Fruit fly (Drosophila melanogaster) whole organism, embryonic: ENCODE data around the gene Mst89B.
A peak's percentile ranks its signal among the peaks of the same experiment; 100 is the strongest.

Source experiments
- Atf6 ChIP-seq: fragments of 200-800 bp; sonication (Bioruptor generic); IDR thresholded peaks from 2 replicates; pipeline ENCODE4 v1.3.6; 2022; ENCODE audit warnings: missing biosample characterization, missing genetic modification characterization
- CG12104 ChIP-seq: fragments of 200-800 bp; sonication (Bioruptor generic); optimal IDR thresholded peaks from 3 replicates; lab custom pipeline; 2016; ENCODE audit warnings: missing biosample characterization, missing genetic modification characterization
- CG12769 ChIP-seq: fragments of 200-800 bp; sonication (Bioruptor generic); optimal IDR thresholded peaks from 2 replicates; lab custom pipeline; 2019; ENCODE audit warnings: missing biosample characterization, mild to moderate bottlenecking, missing genetic modification characterization, moderate library complexity
- CG13287 ChIP-seq: fragments of 200-800 bp; sonication (Bioruptor generic); IDR thresholded peaks from 2 replicates; pipeline ENCODE4 v1.3.6; 2022; ENCODE audit warnings: missing biosample characterization, missing genetic modification characterization; ENCODE audit not compliant: partially characterized antibody
- CG14667 ChIP-seq: fragments of 200-800 bp; sonication (Bioruptor generic); IDR thresholded peaks from 2 replicates; pipeline ENCODE4 v1.3.6; 2022; ENCODE audit warnings: missing biosample characterization, missing genetic modification characterization
- CG15696 ChIP-seq: fragments of 200-800 bp; sonication (Bioruptor generic); optimal IDR thresholded peaks from 2 replicates; lab custom pipeline; 2019; ENCODE audit warnings: missing biosample characterization, mild to moderate bottlenecking, missing genetic modification characterization, moderate library complexity
- CG18262 ChIP-seq: fragments of 200-800 bp; optimal IDR thresholded peaks from 3 replicates; lab custom pipeline; 2019; ENCODE audit warnings: missing biosample characterization, mild to moderate bottlenecking, missing genetic modification characterization, moderate library complexity
- CG18619 ChIP-seq: fragments of 200-800 bp; sonication (Bioruptor generic); optimal IDR thresholded peaks from 3 replicates; lab custom pipeline; 2017; ENCODE audit warnings: missing biosample characterization, mild to moderate bottlenecking, missing genetic modification characterization
- CG2678 ChIP-seq: fragments of 200-800 bp; sonication (Bioruptor generic); optimal IDR thresholded peaks from 3 replicates; lab custom pipeline; 2019; ENCODE audit warnings: missing biosample characterization, mild to moderate bottlenecking, missing genetic modification characterization, moderate library complexity
- CG2889 ChIP-seq: fragments of 200-800 bp; sonication (Bioruptor generic); IDR thresholded peaks from 3 replicates; pipeline ENCODE4 v1.3.6; 2022; ENCODE audit warnings: missing biosample characterization, missing genetic modification characterization
- CG30020 ChIP-seq: fragments of 200-800 bp; optimal IDR thresholded peaks from 2 replicates; lab custom pipeline; 2019; ENCODE audit warnings: missing biosample characterization, mild to moderate bottlenecking, missing genetic modification characterization, moderate library complexity
- CG31441 ChIP-seq: fragments of 200-800 bp; sonication (Bioruptor generic); IDR thresholded peaks from 2 replicates; pipeline ENCODE4 v1.3.6; 2022; ENCODE audit warnings: missing biosample characterization, missing genetic modification characterization
- CG3163 ChIP-seq: fragments of 200-800 bp; sonication (Bioruptor generic); optimal IDR thresholded peaks from 3 replicates; lab custom pipeline; 2016; ENCODE audit warnings: missing biosample characterization, missing genetic modification characterization
- CG32772 ChIP-seq: fragments of 200-800 bp; sonication (Bioruptor generic); IDR thresholded peaks from 2 replicates; pipeline ENCODE4 v1.3.6; 2022; ENCODE audit warnings: missing biosample characterization, missing genetic modification characterization
- CG34224 ChIP-seq: fragments of 200-800 bp; sonication (Bioruptor generic); IDR thresholded peaks from 3 replicates; pipeline ENCODE4 v1.3.6; 2022; ENCODE audit warnings: missing biosample characterization, missing genetic modification characterization; ENCODE audit not compliant: partially characterized antibody
- CG3838 ChIP-seq: fragments of 200-800 bp; sonication (Bioruptor generic); optimal IDR thresholded peaks from 3 replicates; lab custom pipeline; 2016; ENCODE audit warnings: missing biosample characterization, missing genetic modification characterization
- CG4707 ChIP-seq: fragments of 200-800 bp; sonication (Bioruptor generic); optimal IDR thresholded peaks from 2 replicates; lab custom pipeline; 2018; ENCODE audit warnings: missing biosample characterization, mild to moderate bottlenecking, missing genetic modification characterization, moderate library complexity
- CG6654 ChIP-seq: fragments of 200-800 bp; sonication (Bioruptor generic); optimal IDR thresholded peaks from 2 replicates; lab custom pipeline; 2017; ENCODE audit warnings: missing biosample characterization, mild to moderate bottlenecking, missing genetic modification characterization
- CG6813 ChIP-seq: fragments of 200-800 bp; sonication (Bioruptor generic); optimal IDR thresholded peaks from 2 replicates; lab custom pipeline; 2017; ENCODE audit warnings: missing biosample characterization, missing genetic modification characterization, mild to moderate bottlenecking, moderate library complexity, missing genetic modification reagents
- CG8281 ChIP-seq: fragments of 200-800 bp; sonication (Bioruptor generic); optimal IDR thresholded peaks from 2 replicates; lab custom pipeline; 2018; ENCODE audit warnings: missing biosample characterization, mild to moderate bottlenecking, missing genetic modification characterization, moderate library complexity
- CG8478 ChIP-seq: fragments of >200 bp; optimal IDR thresholded peaks from 2 replicates; lab custom pipeline; 2018
- Dip2 ChIP-seq: fragments of 200-800 bp; sonication (Bioruptor generic); IDR thresholded peaks from 2 replicates; pipeline ENCODE4 v1.3.6; 2022; ENCODE audit warnings: missing biosample characterization, missing genetic modification characterization
- Dip3 ChIP-seq: fragments of 200-800 bp; sonication (Bioruptor generic); optimal IDR thresholded peaks from 3 replicates; lab custom pipeline; 2016; ENCODE audit warnings: missing biosample characterization, missing genetic modification characterization
- ERR ChIP-seq: fragments of 200-800 bp; sonication (Bioruptor generic); optimal IDR thresholded peaks from 2 replicates; lab custom pipeline; 2016; ENCODE audit warnings: missing biosample characterization, missing genetic modification characterization
- Hsf ChIP-seq: fragments of 200-800 bp; sonication (Bioruptor generic); optimal IDR thresholded peaks from 3 replicates; lab custom pipeline; 2016; ENCODE audit warnings: missing biosample characterization, missing genetic modification characterization
- Jarid2 ChIP-seq: fragments of 200-800 bp; sonication (Bioruptor generic); optimal IDR thresholded peaks from 3 replicates; lab custom pipeline; 2017; ENCODE audit warnings: mild to moderate bottlenecking, missing biosample characterization, missing genetic modification reagents, missing genetic modification characterization
- Lim3 ChIP-seq: fragments of 200-800 bp; sonication (Bioruptor generic); IDR thresholded peaks from 2 replicates; pipeline ENCODE4 v1.3.6; 2022; ENCODE audit warnings: missing biosample characterization, missing genetic modification characterization
- Med ChIP-seq: fragments of 200-800 bp; sonication (Bioruptor generic); peaks from one replicate; lab custom pipeline; 2016; ENCODE audit warnings: missing biosample characterization, missing genetic modification characterization, mild to moderate bottlenecking, inconsistent platforms, moderate library complexity
- Pdp1 ChIP-seq, 2 experiments: fragments of 200-800 bp; sonication (Bioruptor generic); optimal IDR thresholded peaks; 3 replicates each; lab custom pipeline; 2016; ENCODE audit warnings: missing biosample characterization in 2 of 2, missing genetic modification characterization in 2 of 2, mild to moderate bottlenecking in 1 of 2, moderate library complexity in 1 of 2
- Trl ChIP-seq, 3 experiments: fragments of >200 bp in 2 of 3; fragments of 200-800 bp in 1 of 3; sonication (Bioruptor generic) in 1 of 3; optimal IDR thresholded peaks; 2 replicates in 1 of 3; 3 replicates in 2 of 3; lab custom pipeline; 2016 to 2017; ENCODE audit warnings: missing biosample characterization in 1 of 3, missing genetic modification characterization in 1 of 3
- Xbp1 ChIP-seq: fragments of 200-800 bp; sonication (Bioruptor generic); optimal IDR thresholded peaks from 3 replicates; lab custom pipeline; 2016; ENCODE audit warnings: missing biosample characterization, mild to moderate bottlenecking, missing genetic modification characterization
- az2 ChIP-seq: fragments of 200-800 bp; sonication (Bioruptor generic); optimal IDR thresholded peaks from 3 replicates; lab custom pipeline; 2016; ENCODE audit warnings: missing biosample characterization, missing genetic modification characterization
- bigmax ChIP-seq: fragments of 200-800 bp; sonication (Bioruptor generic); optimal IDR thresholded peaks from 2 replicates; lab custom pipeline; 2018; ENCODE audit warnings: missing biosample characterization, mild to moderate bottlenecking, missing genetic modification characterization
- chinmo ChIP-seq: fragments of 200-800 bp; sonication (Bioruptor generic); IDR thresholded peaks from 4 replicates; pipeline ENCODE4 v1.3.6; 2022; ENCODE audit warnings: missing biosample characterization, missing genetic modification characterization; ENCODE audit not compliant: partially characterized antibody
- chn ChIP-seq: fragments of 200-800 bp; sonication (Bioruptor generic); optimal IDR thresholded peaks from 2 replicates; lab custom pipeline; 2016; ENCODE audit warnings: missing biosample characterization, missing genetic modification characterization
- dati ChIP-seq: fragments of 200-800 bp; sonication (Bioruptor generic); IDR thresholded peaks from 2 replicates; pipeline ENCODE4 v1.3.6; 2022; ENCODE audit warnings: missing biosample characterization, missing genetic modification characterization
- dpn ChIP-seq, 2 experiments: fragments of 200-800 bp; sonication (Bioruptor generic); optimal IDR thresholded peaks; 3 replicates each; lab custom pipeline; 2016; ENCODE audit warnings: missing biosample characterization in 2 of 2, missing genetic modification characterization in 2 of 2
- esg ChIP-seq: fragments of 200-800 bp; sonication (Bioruptor generic); conservative IDR thresholded peaks from 2 replicates; pipeline ENCODE4 v1.3.6; 2022; ENCODE audit warnings: missing biosample characterization, missing genetic modification characterization
- eve ChIP-seq, 2 experiments: fragments of >200 bp; optimal IDR thresholded peaks; 2 replicates each; lab custom pipeline; 2017; ENCODE audit warnings: missing biosample characterization in 2 of 2, missing genetic modification characterization in 2 of 2
- fd3F ChIP-seq: fragments of 200-800 bp; sonication (Bioruptor generic); optimal IDR thresholded peaks from 2 replicates; lab custom pipeline; 2018; ENCODE audit warnings: missing biosample characterization, mild to moderate bottlenecking, missing genetic modification characterization, moderate library complexity
- gro ChIP-seq: fragments of 200-800 bp; sonication (Bioruptor generic); optimal IDR thresholded peaks from 2 replicates; lab custom pipeline; 2016; ENCODE audit warnings: missing biosample characterization, missing genetic modification characterization
- h ChIP-seq: fragments of >200 bp; optimal IDR thresholded peaks from 2 replicates; lab custom pipeline; 2017
- ham ChIP-seq: fragments of 200-800 bp; sonication (Bioruptor generic); IDR thresholded peaks from 2 replicates; pipeline ENCODE4 v1.3.6; 2022; ENCODE audit warnings: missing biosample characterization, missing genetic modification characterization
- nerfin-2 ChIP-seq: fragments of 200-800 bp; sonication (Bioruptor generic); IDR thresholded peaks from 2 replicates; pipeline ENCODE4 v1.3.6; 2022; ENCODE audit warnings: missing biosample characterization, missing genetic modification characterization; ENCODE audit not compliant: partially characterized antibody
- sd ChIP-seq: fragments of 200-800 bp; sonication (Bioruptor generic); optimal IDR thresholded peaks from 3 replicates; lab custom pipeline; 2018; ENCODE audit warnings: missing biosample characterization, mild to moderate bottlenecking, missing genetic modification characterization, moderate library complexity
- seq ChIP-seq: fragments of 200-800 bp; sonication (Bioruptor generic); IDR thresholded peaks from 2 replicates; pipeline ENCODE4 v1.3.6; 2022; ENCODE audit warnings: missing biosample characterization, missing genetic modification characterization
- stwl ChIP-seq: fragments of 200-800 bp; sonication (Bioruptor generic); optimal IDR thresholded peaks from 3 replicates; lab custom pipeline; 2018; ENCODE audit warnings: missing biosample characterization, mild to moderate bottlenecking, missing genetic modification characterization, moderate library complexity
- tna ChIP-seq: fragments of 200-800 bp; sonication (Bioruptor generic); IDR thresholded peaks from 2 replicates; pipeline ENCODE4 v1.3.6; 2022; ENCODE audit warnings: missing biosample characterization, missing genetic modification characterization; ENCODE audit not compliant: partially characterized antibody
- twi ChIP-seq: fragments of 200-800 bp; optimal IDR thresholded peaks from 2 replicates; lab custom pipeline; 2019; ENCODE audit warnings: missing biosample characterization, mild to moderate bottlenecking, missing genetic modification characterization, moderate library complexity
- unpg ChIP-seq: fragments of 200-800 bp; sonication (Bioruptor generic); optimal IDR thresholded peaks from 3 replicates; lab custom pipeline; 2018; ENCODE audit warnings: missing biosample characterization, mild to moderate bottlenecking, missing genetic modification characterization, moderate library complexity
- vvl ChIP-seq: fragments of 200-800 bp; sonication (Bioruptor generic); IDR thresholded peaks from 2 replicates; pipeline ENCODE4 v1.3.6; 2022; ENCODE audit warnings: missing biosample characterization, missing genetic modification characterization

The Mst89B gene

DNA sequence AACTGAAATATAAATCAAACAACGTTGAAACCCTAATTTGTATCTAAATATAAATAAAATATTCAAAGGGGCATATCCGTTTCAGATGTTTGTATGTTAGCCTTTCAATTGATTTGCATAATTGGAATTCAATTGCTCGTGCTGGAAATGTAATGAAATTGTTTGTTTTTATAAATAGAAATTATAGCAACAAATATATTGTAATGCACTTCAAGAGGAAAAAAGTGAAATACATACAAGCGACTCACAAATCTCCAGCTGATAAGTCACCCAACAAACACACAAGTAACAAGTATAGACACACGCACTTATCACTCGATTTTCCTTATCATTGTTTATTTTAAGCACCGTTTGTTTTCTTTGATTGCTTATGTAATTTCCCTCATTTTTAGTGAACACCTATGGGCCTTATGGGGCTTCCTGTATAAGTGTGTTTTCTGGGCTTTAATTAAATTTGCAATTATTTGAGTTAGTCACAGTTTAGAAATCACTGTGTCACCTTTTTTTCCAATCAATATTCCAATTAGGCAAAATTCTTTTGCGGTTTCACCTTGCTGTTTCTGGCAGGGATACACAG, 18.9 kb downstream of the Mst89B start (continued):
- TF ChIP-seq unpg (no peak), CG15696 (tag; lab: Kevin White, UChicago) (peak; percentile 27), CG2678 (tag; lab: Kevin White, UChicago) (no peak), twi (no peak), gro (no peak), ham (no peak), CG32772 (GFP tag; lab: Robert Waterston, UW) (no peak), CG8478 (lab: Kevin White, UChicago) (no peak), eve (GFP tag; optimal IDR thresholded peaks at IDR 0.05; lab: Kevin White, UChicago) (no peak), CG3838 (GFP tag; lab: Kevin White, UChicago) (no peak), CG31441 (GFP tag; lab: Robert Waterston, UW) (no peak), CG18619 (no peak), Hsf (GFP tag; lab: Kevin White, UChicago) (no peak), CG3163 (GFP tag; lab: Kevin White, UChicago) (no peak), Xbp1 (no peak), CG14667 (GFP tag; lab: Robert Waterston, UW) (no peak), CG6654 (GFP tag; lab: Kevin White, UChicago) (peak; percentile 45), ERR (GFP tag; lab: Kevin White, UChicago) (no peak), fd3F (no peak), CG6813 (GFP tag; lab: Kevin White, UChicago) (no peak), stwl (no peak), chn (no peak), CG12769 (tag; lab: Kevin White, UChicago) (no peak), Atf6 (no peak), Dip2 (GFP tag; lab: Robert Waterston, UW) (no peak), CG2889 (no peak), vvl (no peak), CG4707 (no peak), bigmax (GFP tag; lab: Kevin White, UChicago) (no peak), Trl (optimal IDR thresholded peaks at IDR 0.05; lab: Kevin White, UChicago) (no peak), Trl (GFP tag; optimal IDR thresholded peaks at IDR 0.05; lab: Kevin White, UChicago) (no peak), sd (tag; lab: Kevin White, UChicago) (no peak), chinmo (GFP tag; lab: Robert Waterston, UW) (no peak), seq (no peak), Dip3 (GFP tag; lab: Kevin White, UChicago) (no peak), dati (GFP tag; lab: Robert Waterston, UW) (no peak), nerfin-2 (GFP tag; lab: Robert Waterston, UW) (no peak), CG12104 (GFP tag; lab: Kevin White, UChicago) (no peak), CG8281 (tag; lab: Kevin White, UChicago) (no peak), Lim3 (no peak), tna (GFP tag; lab: Robert Waterston, UW) (no peak), esg (GFP tag; lab: Robert Waterston, UW) (no peak), dpn (GFP tag; optimal IDR thresholded peaks at IDR 0.05; lab: Kevin White, UChicago) (no peak), Med (peak; percentile 27), CG34224 (GFP tag; lab: Robert Waterston, UW) (no peak), CG18262 (tag; lab: Kevin White, UChicago) (peak; percentile 6), h (lab: Kevin White, UChicago) (no peak), Jarid2 (no peak), CG13287 (GFP tag; lab: Robert Waterston, UW) (no peak), Pdp1 (GFP tag; optimal IDR thresholded peaks at IDR 0.05; lab: Kevin White, UChicago) (peak in 1 of 2 experiments; percentile 95), CG30020 (tag; lab: Kevin White, UChicago) (no peak), az2 (GFP tag; lab: Kevin White, UChicago) (no peak)
